Fruit fly (Drosophila melanogaster) S2 (cell line): ENCODE measurements around the gene CG32299.

Experiments used
- CG8478 ChIP-seq: fragments of >200 bp; optimal IDR thresholded peaks from 2 replicates; lab custom pipeline; 2018
- CTCF ChIP-seq, 2 experiments: fragments of >200 bp; optimal IDR thresholded peaks; 2 replicates each; lab custom pipeline; 2018

- TF ChIP-seq CTCF (optimal IDR thresholded peaks at IDR 0.05; lab: Kevin White, UChicago) (no peak), CG8478 (lab: Kevin White, UChicago) (no peak)
These were observed 3.0 kb downstream of the CG32299 start for dm6 chr3L:2387816-2388215.
